Fruit fly (Drosophila melanogaster): ENCODE results near the gene RecQ5.
A peak's percentile ranks its signal among the peaks of the same experiment; 100 is the strongest.

Gene RecQ5

dm6 chr3L:14678097-14678679 lies 46.3 kb upstream of the RecQ5 start, which contains the start of gene CG4914 (continued):
- TF ChIP-seq CG2875 (GFP tag; optimal IDR thresholded peaks at IDR 0.05) (peak; percentile 74), Med (GFP tag) (peak; percentile 13), maf-S (GFP tag; optimal IDR thresholded peaks at IDR 0.05) (no peak), MTF-1 (GFP tag; optimal IDR thresholded peaks at IDR 0.05; ENCODE audit: borderline replicate concordance) (no peak), CG7839 (tag; optimal IDR thresholded peaks at IDR 0.05) (peak; percentile 88), CG4820 (GFP tag; optimal IDR thresholded peaks at IDR 0.05) (peak; percentile 73), CG11085 (GFP tag; IDR thresholded peaks at IDR 0.05) (no peak), Rx (GFP tag; IDR thresholded peaks at IDR 0.05) (0 out of 2 replicates have a peak, but pooled peaks have one; percentile 33), Hr3 (GFP tag; optimal IDR thresholded peaks at IDR 0.05) (peak; percentile 81), Myb (GFP tag; optimal IDR thresholded peaks at IDR 0.05) (no peak), CG1647 (GFP tag; optimal IDR thresholded peaks at IDR 0.05) (no peak), Nf-YC (tag; optimal IDR thresholded peaks at IDR 0.05) (no peak), abd-A (tag; optimal IDR thresholded peaks at IDR 0.05) (no peak), CG9797 (GFP tag; optimal IDR thresholded peaks at IDR 0.05) (no peak), ro (GFP tag; IDR thresholded peaks at IDR 0.05) (peak; percentile 55; the same call in 1 of the 2 replicates), Jarid2 (GFP tag; optimal IDR thresholded peaks at IDR 0.05) (peak; percentile 53), odd (GFP tag; optimal IDR thresholded peaks at IDR 0.05) (peak; percentile 63), TFAM (GFP tag; optimal IDR thresholded peaks at IDR 0.05) (no peak), ftz-f1 (GFP tag; optimal IDR thresholded peaks at IDR 0.05) (no peak), YL-1 (GFP tag; optimal IDR thresholded peaks at IDR 0.05) (no peak), Max (GFP tag; optimal IDR thresholded peaks at IDR 0.05) (peak; percentile 47), CG18011 (GFP tag; optimal IDR thresholded peaks at IDR 0.05) (peak; percentile 13), chm (GFP tag; IDR thresholded peaks at IDR 0.05) (0 out of 2 replicates have a peak, but pooled peaks have one; percentile 16), pros (GFP tag; optimal IDR thresholded peaks at IDR 0.05) (no peak), CG30431 (GFP tag; optimal IDR thresholded peaks at IDR 0.05) (peak; percentile 66), toy (GFP tag; IDR thresholded peaks at IDR 0.05) (no peak), trem (tag; optimal IDR thresholded peaks at IDR 0.05) (peak; percentile 80), ato (GFP tag; IDR thresholded peaks at IDR 0.05; ENCODE audit: partially characterized antibody) (no peak), CG3163 (GFP tag; optimal IDR thresholded peaks at IDR 0.05) (no peak), dmrt11E (tag; optimal IDR thresholded peaks at IDR 0.05) (peak; percentile 92), Dek (tag; optimal IDR thresholded peaks at IDR 0.05) (peak; percentile 10), kah (GFP tag; optimal IDR thresholded peaks at IDR 0.05) (peak; percentile 28), Xrp1 (GFP tag; IDR thresholded peaks at IDR 0.05) (peak; percentile 89), NfI (GFP tag; optimal IDR thresholded peaks at IDR 0.05) (peak; percentile 55), twi (tag; optimal IDR thresholded peaks at IDR 0.05) (peak; percentile 79), h (optimal IDR thresholded peaks at IDR 0.05) (no peak), Ets65A (GFP tag) (no peak), CG6765 (GFP tag; optimal IDR thresholded peaks at IDR 0.05) (no peak), nau (GFP tag; optimal IDR thresholded peaks at IDR 0.05) (peak; percentile 49), chinmo (GFP tag; IDR thresholded peaks at IDR 0.05; ENCODE audit: partially characterized antibody) (no peak), bowl (GFP tag; IDR thresholded peaks at IDR 0.05) (no peak), CG2202 (tag; optimal IDR thresholded peaks at IDR 0.05) (peak; percentile 86), her (GFP tag; optimal IDR thresholded peaks at IDR 0.05) (no peak), grn (GFP tag; optimal IDR thresholded peaks at IDR 0.05) (no peak), yki (optimal IDR thresholded peaks at IDR 0.05) (no peak), CG14050 (GFP tag; IDR thresholded peaks at IDR 0.05) (no peak; the same call in 2 of the 3 replicates), CG4360 (GFP tag; IDR thresholded peaks at IDR 0.05) (0 out of 2 replicates have a peak, but pooled peaks have one; percentile 27), CG6175 (GFP tag; IDR thresholded peaks at IDR 0.05) (no peak), CG17568 (GFP tag; optimal IDR thresholded peaks at IDR 0.05) (peak; percentile 55), H2.0 (GFP tag; IDR thresholded peaks at IDR 0.05) (peak; percentile 60; the same call in 1 of the 2 replicates), luna (GFP tag; optimal IDR thresholded peaks at IDR 0.05) (no peak)
